Fruit fly (Drosophila melanogaster) whole organism, pupa: Measurements from ENCODE around the gene HP5.

ENCODE experiments used
- CG10348 ChIP-seq: fragments of 200-800 bp; sonication (Bioruptor generic); IDR thresholded peaks from 2 replicates; pipeline ENCODE4 v1.3.6; 2022; ENCODE audit warnings: missing biosample characterization, missing genetic modification characterization
- CG12605 ChIP-seq: fragments of 200-800 bp; sonication (Bioruptor generic); IDR thresholded peaks from 2 replicates; pipeline ENCODE4 v1.3.6; 2022; ENCODE audit warnings: missing biosample characterization, missing genetic modification characterization
- CG13204 ChIP-seq: fragments of 200-800 bp; sonication (Bioruptor generic); optimal IDR thresholded peaks from 2 replicates; lab custom pipeline; 2018; ENCODE audit warnings: missing biosample characterization, mild to moderate bottlenecking, missing genetic modification characterization, moderate library complexity
- CG14655 ChIP-seq: fragments of 200-800 bp; sonication (Bioruptor generic); optimal IDR thresholded peaks from 3 replicates; lab custom pipeline; 2017; ENCODE audit warnings: mild to moderate bottlenecking, missing biosample characterization, missing genetic modification reagents, missing genetic modification characterization
- CG32121 ChIP-seq: fragments of 200-800 bp; sonication (Bioruptor generic); IDR thresholded peaks from 2 replicates; pipeline ENCODE4 v1.3.6; 2022; ENCODE audit warnings: missing biosample characterization, missing genetic modification characterization
- CG8159 ChIP-seq: fragments of 200-800 bp; sonication (Bioruptor generic); optimal IDR thresholded peaks from 3 replicates; lab custom pipeline; 2018; ENCODE audit warnings: missing biosample characterization, mild to moderate bottlenecking, missing genetic modification characterization, moderate library complexity
- CG8301 ChIP-seq: fragments of 200-800 bp; sonication (Bioruptor generic); optimal IDR thresholded peaks from 2 replicates; lab custom pipeline; 2018; ENCODE audit warnings: missing biosample characterization, mild to moderate bottlenecking, missing genetic modification characterization
- CG9948 ChIP-seq: fragments of 200-800 bp; sonication (Bioruptor generic); optimal IDR thresholded peaks from 2 replicates; lab custom pipeline; 2018; ENCODE audit warnings: missing biosample characterization, mild to moderate bottlenecking, missing genetic modification characterization, moderate library complexity
- EcR ChIP-seq: fragments of 200-800 bp; sonication (Bioruptor generic); optimal IDR thresholded peaks from 3 replicates; lab custom pipeline; 2019; ENCODE audit warnings: missing biosample characterization, missing genetic modification characterization, mild to moderate bottlenecking, moderate library complexity, missing genetic modification reagents
- Pif1A ChIP-seq: fragments of 200-800 bp; sonication (Bioruptor generic); optimal IDR thresholded peaks from 3 replicates; lab custom pipeline; 2016; ENCODE audit warnings: missing biosample characterization, missing genetic modification characterization
- Pif1B ChIP-seq: fragments of 200-800 bp; sonication (Bioruptor generic); optimal IDR thresholded peaks from 3 replicates; lab custom pipeline; 2016; ENCODE audit warnings: missing biosample characterization, missing genetic modification characterization
- Snoo ChIP-seq: fragments of 200-800 bp; sonication (Bioruptor generic); optimal IDR thresholded peaks from 3 replicates; lab custom pipeline; 2017; ENCODE audit warnings: missing biosample characterization, mild to moderate bottlenecking, missing genetic modification characterization, inconsistent platforms
- rn ChIP-seq: fragments of 200-800 bp; sonication (Bioruptor generic); IDR thresholded peaks from 2 replicates; pipeline ENCODE4 v1.3.6; 2022; ENCODE audit warnings: missing biosample characterization, missing genetic modification characterization

DNA sequence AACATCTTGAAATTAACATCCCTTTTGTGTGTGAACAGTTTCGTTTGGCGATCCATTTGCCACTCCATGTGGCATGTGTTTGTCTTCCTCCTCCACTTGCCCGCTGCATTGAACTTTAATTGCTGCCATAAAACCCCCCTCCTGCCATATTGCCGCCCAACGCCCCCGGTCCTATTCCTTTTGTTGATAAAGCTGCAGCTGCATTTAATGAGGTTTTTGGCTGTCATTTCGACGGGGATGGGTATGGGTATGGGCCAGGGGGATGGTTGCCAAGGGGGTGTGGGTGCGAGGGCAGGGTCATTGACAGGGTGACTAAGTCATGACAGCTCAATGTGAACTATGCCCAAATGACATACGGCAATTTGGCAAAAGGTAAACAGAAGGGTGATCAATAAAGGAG lies 45.7 kb downstream of the HP5 start:
- TF ChIP-seq rn (no peak), Pif1B (GFP tag; lab: Kevin White, UChicago) (no peak), CG8301 (tag; lab: Kevin White, UChicago) (no peak), CG14655 (no peak), CG13204 (no peak), CG9948 (no peak), CG32121 (no peak), Snoo (tag; lab: Kevin White, UChicago) (no peak), CG10348 (no peak), EcR (peak; percentile 28), CG12605 (GFP tag; lab: Robert Waterston, UW) (no peak), CG8159 (no peak), Pif1A (GFP tag; lab: Kevin White, UChicago) (no peak)
